Fruit fly (Drosophila melanogaster): ENCODE data around the gene CG2120.

CG2120 gene

dm6 chrX:8113386-8114279 is 22.0 kb upstream of the CG2120 start:
- TF ChIP-seq CTCF (optimal IDR thresholded peaks at IDR 0.05) (no peak), CG8478 (optimal IDR thresholded peaks at IDR 0.05) (no peak)

DNA sequence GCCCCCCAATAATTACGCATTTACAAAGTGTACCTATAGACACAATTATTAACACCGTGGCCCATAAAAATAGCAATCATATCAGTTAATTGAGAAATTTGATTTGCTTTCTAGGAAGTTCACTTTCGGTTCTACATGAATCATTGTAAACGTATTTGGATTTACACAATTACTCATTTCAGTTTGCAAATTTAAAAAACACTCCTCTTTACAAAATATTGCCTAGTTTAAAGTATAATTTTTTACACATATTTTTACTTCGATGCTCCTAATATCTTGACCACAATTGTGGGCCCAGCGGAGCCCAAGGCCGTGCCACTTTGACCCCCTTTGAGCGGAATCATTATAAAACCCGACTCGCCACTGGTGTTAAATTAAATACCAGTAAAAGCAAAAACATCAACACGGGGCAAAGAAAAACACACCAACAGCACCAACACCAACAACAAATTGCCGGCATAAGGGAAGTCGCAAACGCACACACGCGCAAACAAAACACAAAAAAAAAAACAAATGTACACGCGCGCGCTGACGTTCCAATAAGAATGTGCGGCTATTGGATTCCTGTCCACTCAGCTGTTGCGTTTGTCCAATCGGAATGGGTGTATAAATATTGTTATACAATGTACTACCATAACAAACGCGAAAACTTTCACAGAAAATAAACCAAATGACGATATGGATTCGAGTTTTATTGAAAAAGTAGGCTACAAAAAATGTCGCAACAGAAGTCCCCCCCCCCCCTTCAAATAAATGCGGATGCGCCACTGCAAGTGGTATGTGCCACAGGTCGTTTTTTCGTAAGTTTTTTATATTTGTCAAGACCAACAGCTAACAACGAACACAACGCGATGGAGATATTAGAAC is 20.9 kb upstream of the CG2120 start:
- TF ChIP-seq CTCF (optimal IDR thresholded peaks at IDR 0.05): no peak
- no peak for TF ChIP-seq CG8478 (optimal IDR thresholded peaks at IDR 0.05)

DNA sequence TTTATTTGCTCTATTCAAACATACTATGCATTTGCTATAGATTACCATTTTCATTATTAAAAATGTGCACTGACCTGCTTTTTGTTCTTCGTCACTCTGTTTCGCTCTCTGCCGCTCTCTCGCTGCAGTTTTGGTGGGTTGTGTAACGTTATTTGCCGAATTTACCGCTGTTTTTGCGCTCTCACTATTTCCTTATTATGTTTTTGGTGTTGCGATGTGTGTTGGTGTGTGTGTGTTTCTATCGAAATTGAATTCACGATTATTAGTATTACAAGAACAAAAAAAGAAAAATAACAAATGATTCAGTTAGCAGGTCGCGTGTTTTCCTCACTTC is 20.3 kb upstream of the CG2120 start:
- TF ChIP-seq CTCF (optimal IDR thresholded peaks at IDR 0.05) (no peak), CG8478 (optimal IDR thresholded peaks at IDR 0.05) (no peak)

dm6 chrX:8115717-8116311 is 19.8 kb upstream of the CG2120 start, which contains the start of gene Gclc:
Gclc (minus strand) TSS chrX:8116147.
- TF ChIP-seq CTCF (optimal IDR thresholded peaks at IDR 0.05): no peak
- no peak for TF ChIP-seq CG8478 (optimal IDR thresholded peaks at IDR 0.05)

DNA sequence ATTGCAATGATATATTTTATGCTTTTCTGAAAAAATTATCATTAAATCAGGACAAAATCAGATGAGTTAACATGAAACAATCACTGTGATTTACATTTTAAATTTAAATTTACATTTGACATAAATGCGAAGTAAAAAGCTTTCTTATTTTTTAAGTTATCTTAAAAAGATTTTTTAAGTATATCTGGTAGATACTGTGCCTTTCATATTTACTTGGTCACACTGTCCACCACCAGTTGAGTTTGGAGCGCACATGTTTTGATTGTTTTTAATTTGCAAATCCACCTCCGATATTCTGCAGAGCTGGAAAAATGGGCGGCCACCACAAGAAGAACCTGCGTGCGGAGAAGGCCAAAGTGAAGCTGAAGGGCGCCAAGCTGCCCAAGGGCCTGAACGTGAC is 18.8 kb upstream of the CG2120 start, which contains the start of gene CG1575:
Gene CG1575, plus strand, starts transcription at position 200 of the 400 bp plus-strand sequence.
- no peak for TF ChIP-seq CTCF (optimal IDR thresholded peaks at IDR 0.05)

DNA sequence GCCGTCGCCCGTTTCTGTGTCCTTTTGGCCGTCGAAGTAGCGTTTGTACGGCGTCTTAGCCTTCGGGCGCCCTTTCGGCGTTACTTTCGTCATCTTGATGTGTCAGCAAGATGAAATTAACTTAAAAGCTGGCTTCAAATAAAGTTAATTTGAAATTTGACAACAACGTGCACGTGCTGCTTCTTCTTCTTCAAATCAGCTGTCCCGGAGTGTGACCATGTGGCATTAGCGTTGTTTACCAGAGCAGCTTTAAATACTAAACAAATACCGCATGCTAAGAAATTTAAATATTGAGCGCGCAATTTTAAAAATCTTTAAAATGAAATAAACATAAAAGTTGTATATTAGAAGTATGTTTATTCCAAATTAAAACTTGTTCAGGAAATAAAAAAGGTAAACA is 14.7 kb upstream of the CG2120 start, which contains the start of gene CG2260:
Gene CG2260, minus strand, starts transcription at position 209 of the 400 bp plus-strand sequence.
- TF ChIP-seq CG8478 (optimal IDR thresholded peaks at IDR 0.05) (no peak), CTCF (optimal IDR thresholded peaks at IDR 0.05) (no peak)

DNA sequence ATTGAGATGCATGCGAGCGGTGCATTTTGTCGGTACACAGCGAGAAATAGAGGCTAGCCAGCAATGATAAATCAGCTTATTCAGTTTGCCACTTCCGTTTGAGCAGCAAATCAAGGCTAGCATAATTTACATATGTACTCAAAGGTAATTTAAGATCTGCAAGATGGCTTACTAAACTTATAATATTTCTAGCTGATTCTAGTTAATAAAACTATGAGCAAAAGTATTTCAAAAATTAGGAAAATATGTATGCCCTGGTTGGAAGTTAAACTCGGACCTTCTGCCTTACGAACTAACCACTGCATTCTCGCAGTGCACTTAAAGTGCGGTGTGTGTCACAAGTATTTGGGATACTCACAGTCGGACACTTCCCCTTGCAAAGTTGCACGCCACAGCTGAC is 12.8 kb upstream of the CG2120 start:
- TF ChIP-seq CG8478 (optimal IDR thresholded peaks at IDR 0.05): no peak
- TF ChIP-seq CTCF (optimal IDR thresholded peaks at IDR 0.05): no peak

DNA sequence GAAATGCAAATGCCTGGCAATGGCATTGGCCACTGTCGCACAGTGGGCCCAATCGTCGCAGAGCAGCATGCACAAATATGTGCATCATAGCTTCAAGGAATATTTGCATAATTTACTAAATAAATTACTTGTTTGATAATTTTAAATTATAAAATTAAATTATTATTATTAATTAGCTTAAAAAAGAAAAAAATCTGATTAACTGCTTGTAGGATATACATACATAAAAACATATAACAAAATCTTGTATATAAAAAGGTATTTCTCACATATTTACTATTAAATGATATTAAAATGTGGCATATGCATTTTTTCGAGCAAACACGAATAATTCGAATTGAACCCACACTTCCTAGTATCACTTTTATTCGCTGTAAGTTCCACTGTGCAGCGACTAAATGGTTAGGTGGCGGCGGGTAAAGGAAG is 10.4 kb upstream of the CG2120 start:
- no peak for TF ChIP-seq CTCF (optimal IDR thresholded peaks at IDR 0.05)
- TF ChIP-seq CG8478 (optimal IDR thresholded peaks at IDR 0.05): no peak

dm6 chrX:8126149-8126548 is 9.5 kb upstream of the CG2120 start:
- TF ChIP-seq CG8478 (optimal IDR thresholded peaks at IDR 0.05): no peak
- TF ChIP-seq CTCF (optimal IDR thresholded peaks at IDR 0.05): no peak

DNA sequence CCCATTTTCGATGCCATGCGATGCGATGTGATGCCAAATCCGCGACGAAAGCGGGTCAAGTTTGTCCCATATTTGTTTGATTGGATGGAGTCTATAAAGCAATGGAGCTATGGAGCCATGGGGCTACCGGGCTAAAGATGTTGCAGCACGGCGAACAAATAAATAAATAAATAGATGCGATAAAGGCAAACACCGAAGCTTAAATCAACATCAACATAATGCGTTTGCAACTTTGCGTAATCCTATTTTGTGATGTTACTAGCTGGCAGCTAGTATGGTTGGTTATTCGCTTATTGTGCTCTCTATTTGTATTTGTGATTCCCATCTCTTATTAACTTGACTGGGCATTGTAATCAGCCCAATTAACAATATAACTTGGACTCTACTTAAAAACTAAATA is 7.5 kb upstream of the CG2120 start:
- TF ChIP-seq CTCF (optimal IDR thresholded peaks at IDR 0.05) (no peak), CG8478 (optimal IDR thresholded peaks at IDR 0.05) (no peak)

DNA sequence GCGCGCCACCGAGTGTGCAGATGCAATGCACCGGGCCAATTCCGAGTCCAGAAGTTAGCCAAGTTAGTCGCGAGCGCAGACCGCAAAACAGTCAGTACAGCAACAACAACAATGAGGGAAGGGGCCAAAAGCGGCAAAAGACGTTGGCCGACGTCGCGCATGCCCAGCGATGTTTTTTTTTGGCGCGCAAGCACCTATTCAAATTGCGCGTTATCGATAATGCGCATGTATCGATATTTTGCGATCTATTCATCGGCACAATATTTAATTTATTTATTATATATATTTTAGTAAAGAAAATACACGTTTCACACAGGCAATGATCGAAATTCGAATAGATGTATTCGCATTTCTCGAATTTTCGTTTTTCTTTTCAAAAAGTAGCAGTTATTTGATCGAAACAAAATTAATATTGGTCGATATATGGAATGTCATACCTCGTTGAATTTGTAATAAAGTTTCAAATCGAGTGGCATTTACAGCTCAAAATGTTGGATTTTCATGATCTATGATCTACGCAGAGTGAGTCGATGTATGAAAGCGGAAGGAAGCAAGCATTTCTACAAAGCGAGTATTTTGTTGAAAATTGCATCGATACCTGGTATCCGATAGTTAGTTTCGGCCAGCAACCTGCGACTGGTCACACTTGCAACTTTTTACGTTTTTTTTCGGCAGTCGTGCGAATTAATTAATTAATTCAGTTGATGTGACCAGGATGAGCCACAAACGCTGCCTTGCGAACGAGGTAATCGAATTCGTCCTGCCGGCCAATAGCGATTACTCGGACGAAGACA is 6.2 kb upstream of the CG2120 start, which contains the start of gene CG2116:
Gene CG2116, plus strand, starts transcription at position 609 of the 794 bp plus-strand sequence.
- no peak for TF ChIP-seq CTCF (optimal IDR thresholded peaks at IDR 0.05)
- no peak for TF ChIP-seq CG8478 (optimal IDR thresholded peaks at IDR 0.05)

DNA sequence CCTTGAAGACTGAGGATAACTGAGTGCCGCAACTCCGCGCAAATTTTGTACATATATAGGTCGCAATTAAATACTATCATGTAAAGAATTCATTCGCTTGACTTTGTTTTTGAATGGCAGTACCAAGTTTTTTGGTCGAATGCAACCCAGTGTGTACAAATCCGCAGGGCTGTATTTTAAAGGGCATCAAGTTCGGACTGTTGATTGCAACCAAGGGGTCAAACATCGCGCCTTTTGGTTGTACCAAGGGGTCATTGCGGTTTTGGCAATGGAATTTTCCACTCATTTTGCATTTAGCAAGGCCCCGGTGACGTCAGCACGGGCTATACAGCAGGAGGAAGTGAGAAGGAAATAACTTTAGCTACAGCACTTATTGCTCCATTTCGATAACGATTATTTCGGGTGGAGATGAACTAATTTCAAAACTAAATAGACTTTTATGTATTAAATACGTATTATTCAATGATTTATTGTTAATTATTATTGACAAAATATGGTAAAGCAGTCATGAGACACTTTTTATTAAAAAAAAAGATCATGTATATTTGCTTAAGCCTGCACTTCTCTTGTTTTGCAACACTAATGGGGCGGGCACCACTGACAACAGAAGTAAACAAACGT is 3.8 kb upstream of the CG2120 start, which contains the start of gene CG10958:
Gene CG10958, plus strand, starts transcription at position 593 of the 621 bp plus-strand sequence.
- TF ChIP-seq CG8478 (optimal IDR thresholded peaks at IDR 0.05): no peak
- no peak for TF ChIP-seq CTCF (optimal IDR thresholded peaks at IDR 0.05)

dm6 chrX:8137285-8137684 is 1.7 kb downstream of the CG2120 start:
- TF ChIP-seq CG8478 (optimal IDR thresholded peaks at IDR 0.05) (no peak), CTCF (optimal IDR thresholded peaks at IDR 0.05) (no peak)

DNA sequence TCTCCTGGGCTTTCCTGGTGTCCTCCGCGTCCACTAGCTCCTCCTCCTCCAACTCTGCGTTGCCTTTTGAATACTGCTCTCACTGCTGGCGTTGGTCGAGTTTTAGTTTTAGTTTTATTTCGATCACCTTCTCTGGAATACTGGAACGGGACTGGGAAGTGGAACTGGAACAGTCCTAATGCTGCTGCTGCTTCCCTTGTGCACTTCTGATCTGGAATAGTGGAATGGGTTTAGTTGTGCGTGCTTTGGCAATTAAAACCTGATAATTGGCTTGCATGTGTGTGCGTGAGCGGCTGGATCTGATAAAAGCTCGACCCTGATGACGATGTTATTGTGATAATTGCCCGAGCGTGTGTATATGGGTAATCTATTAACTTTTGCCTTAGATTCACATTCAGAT is 5.1 kb downstream of the CG2120 start:
- TF ChIP-seq CTCF (optimal IDR thresholded peaks at IDR 0.05): no peak
- TF ChIP-seq CG8478 (optimal IDR thresholded peaks at IDR 0.05): no peak
